Worm (Caenorhabditis elegans) whole organism, L4 larva: ENCODE results near the gene Y73B6BL.14.

Source experiments
- D1046.2 ChIP-seq: fragments of 200-800 bp; sonication (Bioruptor generic); IDR thresholded peaks from 2 replicates; pipeline ENCODE4 v1.3.6; 2022; ENCODE audit warnings: missing genetic modification characterization, missing compliant biosample characterization
- F26F4.8 ChIP-seq: fragments of 200-800 bp; sonication (Bioruptor generic); conservative IDR thresholded peaks from 2 replicates; pipeline ENCODE4 v1.3.6; 2022; ENCODE audit warnings: missing genetic modification characterization, missing compliant biosample characterization
- F37D6.2 ChIP-seq: sonication (generic microtip); optimal IDR thresholded peaks from 2 replicates; lab custom pipeline; 2016; ENCODE audit warnings: mild to moderate bottlenecking, missing genetic modification characterization, missing compliant biosample characterization
- F44E2.7 ChIP-seq: fragments of 200-800 bp; sonication (Bioruptor generic); IDR thresholded peaks from 2 replicates; pipeline ENCODE4 v2.1.2; 2022; ENCODE audit warnings: missing genetic modification characterization, missing compliant biosample characterization
- Y5F2A.4 ChIP-seq: fragments of 200-800 bp; sonication (Bioruptor generic); optimal IDR thresholded peaks from 2 replicates; lab custom pipeline; 2018; ENCODE audit warnings: mild to moderate bottlenecking, missing genetic modification characterization, missing compliant biosample characterization
- Y75B8A.6 ChIP-seq: fragments of 200-800 bp; sonication (Bioruptor generic); IDR thresholded peaks from 2 replicates; pipeline ENCODE4 v1.3.6; 2022; ENCODE audit warnings: missing genetic modification reagents, missing genetic modification characterization, missing compliant biosample characterization
- ZK337.2 ChIP-seq: fragments of 200-800 bp; sonication (Bioruptor generic); IDR thresholded peaks from 2 replicates; pipeline ENCODE4 v1.3.6; 2022; ENCODE audit warnings: missing genetic modification reagents, missing genetic modification characterization, missing compliant biosample characterization
- ZK546.5 ChIP-seq, 2 experiments: sonication (generic microtip); optimal IDR thresholded peaks; 2 replicates each; lab custom pipeline; 2017; ENCODE audit warnings: missing biosample characterization in 2 of 2, missing genetic modification characterization in 2 of 2
- attf-4 ChIP-seq: sonication (generic microtip); optimal IDR thresholded peaks from 3 replicates; lab custom pipeline; 2017; ENCODE audit warnings: missing biosample characterization, missing genetic modification characterization
- ceh-28 ChIP-seq: fragments of 150-350 bp; optimal IDR thresholded peaks from 2 replicates; lab custom pipeline; 2014; ENCODE audit warnings: missing biosample characterization, missing genetic modification reagents, missing genetic modification characterization
- ceh-44 ChIP-seq: fragments of 200-800 bp; sonication (Bioruptor generic); IDR thresholded peaks from 2 replicates; pipeline ENCODE4 v1.3.6; 2022; ENCODE audit warnings: missing genetic modification reagents, missing genetic modification characterization, missing compliant biosample characterization
- ctbp-1 ChIP-seq: fragments of 200-800 bp; sonication (Bioruptor generic); IDR thresholded peaks from 2 replicates; pipeline ENCODE4 v1.3.6; 2022; ENCODE audit warnings: missing genetic modification reagents, missing genetic modification characterization, missing compliant biosample characterization
- daf-16 ChIP-seq, 3 experiments: sonication (generic microtip); optimal IDR thresholded peaks; 2 replicates each; lab custom pipeline; 2016 to 2017; ENCODE audit warnings: missing genetic modification characterization in 3 of 3, missing genetic modification reagents in 3 of 3, mild to moderate bottlenecking in 2 of 3, missing compliant biosample characterization in 2 of 3, missing biosample characterization in 1 of 3, moderate library complexity in 1 of 3
- dmd-8 ChIP-seq: fragments of 200-800 bp; sonication (Bioruptor generic); IDR thresholded peaks from 2 replicates; pipeline ENCODE4 v1.3.6; 2022; ENCODE audit warnings: missing genetic modification characterization, missing compliant biosample characterization
- dpl-1 ChIP-seq: fragments of 150-350 bp; optimal IDR thresholded peaks from 2 replicates; lab custom pipeline; 2014; ENCODE audit warnings: missing biosample characterization, missing genetic modification reagents, missing genetic modification characterization
- duxl-1 ChIP-seq: sonication (generic microtip); optimal IDR thresholded peaks from 2 replicates; lab custom pipeline; 2016; ENCODE audit warnings: mild to moderate bottlenecking, missing genetic modification characterization, moderate library complexity, missing compliant biosample characterization; ENCODE audit not compliant: poor library complexity
- egl-27 ChIP-seq: sonication (generic microtip); optimal IDR thresholded peaks from 3 replicates; lab custom pipeline; 2017; ENCODE audit warnings: missing biosample characterization, missing genetic modification reagents, missing genetic modification characterization
- fos-1 ChIP-seq: fragments of 150-350 bp; optimal IDR thresholded peaks from 2 replicates; lab custom pipeline; 2014; ENCODE audit warnings: missing biosample characterization, missing genetic modification characterization
- hif-1 ChIP-seq, 2 experiments: sonication (generic microtip); optimal IDR thresholded peaks; 2 replicates each; lab custom pipeline; 2016 to 2017; ENCODE audit warnings: missing compliant biosample characterization in 2 of 2, missing genetic modification characterization in 2 of 2, missing genetic modification reagents in 2 of 2, missing genotype in 2 of 2, mild to moderate bottlenecking in 1 of 2
- hlh-30 ChIP-seq: sonication (generic microtip); optimal IDR thresholded peaks from 2 replicates; lab custom pipeline; 2017; ENCODE audit warnings: antibody characterized with exemption, mild to moderate bottlenecking, missing genetic modification characterization, missing compliant biosample characterization; ENCODE audit not compliant: insufficient read depth
- lin-38 ChIP-seq: fragments of 200-800 bp; sonication (Bioruptor generic); IDR thresholded peaks from 2 replicates; pipeline ENCODE4 v1.3.6; 2022; ENCODE audit warnings: missing genetic modification reagents, missing genetic modification characterization, missing compliant biosample characterization
- lin-39 ChIP-seq: fragments of 150-350 bp; optimal IDR thresholded peaks from 2 replicates; lab custom pipeline; 2014; ENCODE audit warnings: missing biosample characterization, missing genetic modification reagents, missing genetic modification characterization
- mdl-1 ChIP-seq, 2 experiments: fragments of 150-350 bp in 1 of 2; sonication (generic microtip) in 1 of 2; optimal IDR thresholded peaks; 2 replicates each; lab custom pipeline; 2014 to 2017; ENCODE audit warnings: missing biosample characterization in 2 of 2, missing genetic modification characterization in 2 of 2
- mdt-29 ChIP-seq: fragments of 200-800 bp; sonication (Bioruptor generic); IDR thresholded peaks from 2 replicates; pipeline ENCODE4 v1.3.6; 2022; ENCODE audit warnings: missing genetic modification reagents, missing genetic modification characterization, missing compliant biosample characterization
- mes-2 ChIP-seq: sonication (generic microtip); optimal IDR thresholded peaks from 2 replicates; lab custom pipeline; 2016; ENCODE audit warnings: missing genotype, mild to moderate bottlenecking, missing genetic modification characterization, missing compliant biosample characterization; ENCODE audit not compliant: poor library complexity, severe bottlenecking
- mxl-2 ChIP-seq: fragments of 200-800 bp; sonication (Bioruptor generic); conservative IDR thresholded peaks from 2 replicates; pipeline ENCODE4 v1.3.6; 2022; ENCODE audit warnings: missing genetic modification reagents, missing genetic modification characterization, missing compliant biosample characterization
- mxl-3 ChIP-seq: fragments of 200-800 bp; sonication (Bioruptor generic); optimal IDR thresholded peaks from 2 replicates; lab custom pipeline; 2018; ENCODE audit warnings: mild to moderate bottlenecking, missing genetic modification characterization, missing compliant biosample characterization
- nhr-102 ChIP-seq: sonication (generic microtip); optimal IDR thresholded peaks from 2 replicates; lab custom pipeline; 2016; ENCODE audit warnings: mild to moderate bottlenecking, missing genetic modification characterization, moderate library complexity, missing compliant biosample characterization
- nhr-111 ChIP-seq: fragments of 200-800 bp; sonication (Bioruptor generic); optimal IDR thresholded peaks from 2 replicates; lab custom pipeline; 2018; ENCODE audit warnings: mild to moderate bottlenecking, missing genetic modification characterization, missing compliant biosample characterization
- nhr-237 ChIP-seq: sonication (generic microtip); optimal IDR thresholded peaks from 2 replicates; lab custom pipeline; 2017; ENCODE audit warnings: missing biosample characterization, missing genetic modification characterization
- nhr-25 ChIP-seq: sonication (generic microtip); optimal IDR thresholded peaks from 2 replicates; lab custom pipeline; 2017; ENCODE audit warnings: missing genetic modification characterization, mild to moderate bottlenecking, missing compliant biosample characterization, antibody characterized with exemption, moderate library complexity, borderline replicate concordance; ENCODE audit not compliant: insufficient read depth
- nhr-28 ChIP-seq: fragments of 150-350 bp; optimal IDR thresholded peaks from 2 replicates; lab custom pipeline; 2014; ENCODE audit warnings: missing biosample characterization, missing genetic modification characterization
- nhr-6 ChIP-seq: fragments of 150-350 bp; optimal IDR thresholded peaks from 2 replicates; lab custom pipeline; 2014; ENCODE audit warnings: missing biosample characterization, missing genetic modification characterization
- pha-4 ChIP-seq, 2 experiments: fragments of 150-350 bp in 1 of 2; fragments of 200-800 bp in 1 of 2; sonication (Bioruptor generic) in 1 of 2; IDR thresholded peaks in 1 of 2; optimal IDR thresholded peaks in 1 of 2; 2 replicates each; pipeline versions ENCODE4 v1.3.6 to Lab custom; 2014 to 2022; ENCODE audit warnings: missing genetic modification characterization in 2 of 2, missing genetic modification reagents in 2 of 2, missing biosample characterization in 1 of 2, missing compliant biosample characterization in 1 of 2
- php-3 ChIP-seq: fragments of 200-800 bp; sonication (Bioruptor generic); IDR thresholded peaks from 2 replicates; pipeline ENCODE4 v1.3.6; 2022; ENCODE audit warnings: missing genetic modification reagents, missing genetic modification characterization, missing compliant biosample characterization
- pqm-1 ChIP-seq: sonication (generic microtip); optimal IDR thresholded peaks from 2 replicates; lab custom pipeline; 2017; ENCODE audit warnings: missing biosample characterization, missing genetic modification characterization
- snpc-1.2 ChIP-seq: fragments of 200-800 bp; sonication (Bioruptor generic); IDR thresholded peaks from 2 replicates; pipeline ENCODE4 v1.3.6; 2022; ENCODE audit warnings: missing genetic modification reagents, missing genetic modification characterization, missing compliant biosample characterization
- snpc-4 ChIP-seq: fragments of 150-350 bp; optimal IDR thresholded peaks from 2 replicates; lab custom pipeline; 2014; ENCODE audit warnings: missing biosample characterization, missing genetic modification characterization
- tag-97 ChIP-seq: fragments of 200-800 bp; sonication (Bioruptor generic); IDR thresholded peaks from 2 replicates; pipeline ENCODE4 v1.3.6; 2022; ENCODE audit warnings: missing genetic modification characterization, missing compliant biosample characterization
- unc-130 ChIP-seq: sonication (generic microtip); optimal IDR thresholded peaks from 2 replicates; lab custom pipeline; 2016; ENCODE audit warnings: missing genetic modification reagents, missing genetic modification characterization, missing compliant biosample characterization
- unc-39 ChIP-seq: sonication (generic microtip); optimal IDR thresholded peaks from 2 replicates; lab custom pipeline; 2017; ENCODE audit warnings: missing biosample characterization, missing genetic modification characterization
- vab-7 ChIP-seq: fragments of 200-800 bp; sonication (Bioruptor generic); IDR thresholded peaks from 2 replicates; pipeline ENCODE4 v1.3.6; 2022; ENCODE audit warnings: missing genetic modification reagents, missing genetic modification characterization, missing compliant biosample characterization
- zag-1 ChIP-seq: fragments of 150-350 bp; optimal IDR thresholded peaks from 2 replicates; lab custom pipeline; 2014; ENCODE audit warnings: missing biosample characterization, missing genetic modification characterization
- zfp-2 ChIP-seq: sonication (generic microtip); optimal IDR thresholded peaks from 2 replicates; lab custom pipeline; 2016; ENCODE audit warnings: mild to moderate bottlenecking, missing genetic modification characterization, missing compliant biosample characterization
- zip-11 ChIP-seq: fragments of 200-800 bp; sonication (Bioruptor generic); IDR thresholded peaks from 2 replicates; pipeline ENCODE4 v1.3.6; 2022; ENCODE audit warnings: missing genetic modification characterization, missing compliant biosample characterization
- zip-2 ChIP-seq: fragments of 150-350 bp; optimal IDR thresholded peaks from 2 replicates; lab custom pipeline; 2014; ENCODE audit warnings: missing biosample characterization, missing genetic modification characterization
- ztf-11 ChIP-seq: fragments of 150-350 bp; optimal IDR thresholded peaks from 2 replicates; lab custom pipeline; 2014; ENCODE audit warnings: missing biosample characterization, missing genetic modification characterization

The Y73B6BL.14 gene

ce11 chrIV:6325772-6326171 is 17.0 kb downstream of the Y73B6BL.14 start (continued):
- no peak for TF ChIP-seq zfp-2
- TF ChIP-seq snpc-1.2 (GFP tag; lab: Robert Waterston, UW), result peak; percentile 77
- TF ChIP-seq duxl-1 (tag; lab: Kevin White, UChicago), result no peak
- no peak for TF ChIP-seq dpl-1 (GFP tag; lab: Kevin White, UChicago)
- TF ChIP-seq F37D6.2 (tag; lab: Kevin White, UChicago), result no peak
- no peak for TF ChIP-seq snpc-4 (tag; lab: Kevin White, UChicago)
- no peak for TF ChIP-seq nhr-237 (tag; lab: Kevin White, UChicago)
- TF ChIP-seq lin-38 (GFP tag; lab: Robert Waterston, UW), result peak; percentile 64
- no peak for TF ChIP-seq unc-39
- TF ChIP-seq fos-1, result no peak
- peak; percentile 18; the same call in 1 of the 2 replicates for TF ChIP-seq pha-4 (GFP tag; IDR thresholded peaks at IDR 0.05; lab: Robert Waterston, UW)
- TF ChIP-seq pha-4 (tag; optimal IDR thresholded peaks at IDR 0.05; lab: Kevin White, UChicago), result no peak
- no peak for TF ChIP-seq hif-1 (tag; optimal IDR thresholded peaks at IDR 0.05; lab: Kevin White, UChicago)
- TF ChIP-seq nhr-25 (tag; lab: Kevin White, UChicago), result no peak
- TF ChIP-seq mxl-3 (GFP tag; lab: Kevin White, UChicago), result no peak
- no peak for TF ChIP-seq Y75B8A.6
- TF ChIP-seq pqm-1 (tag; lab: Kevin White, UChicago), result no peak

ce11 chrIV:6323654-6324224 is 19.0 kb downstream of the Y73B6BL.14 start, which contains the start of gene sqd-1:
TSS of gene sqd-1 (plus strand) at chrIV:6324174.
- TF ChIP-seq snpc-4 (tag; lab: Kevin White, UChicago), result peak; percentile 49
- TF ChIP-seq php-3 (GFP tag; lab: Robert Waterston, UW), result peak; percentile 76; the same call in 1 of the 2 replicates
- peak; percentile 76 for TF ChIP-seq nhr-28 (tag; lab: Kevin White, UChicago)
- TF ChIP-seq tag-97 (GFP tag; lab: Robert Waterston, UW), result no peak
- peak; percentile 92 for TF ChIP-seq hlh-30 (tag; lab: Kevin White, UChicago)
- TF ChIP-seq zip-2 (tag; lab: Kevin White, UChicago), result peak; percentile 53
- TF ChIP-seq zip-11 (GFP tag; lab: Robert Waterston, UW), result no peak
- no peak for TF ChIP-seq mxl-2
- TF ChIP-seq dmd-8 (GFP tag; lab: Robert Waterston, UW), result peak; percentile 53; the same call in 1 of the 2 replicates
- no peak for TF ChIP-seq nhr-237 (tag; lab: Kevin White, UChicago)
- peak; percentile 86 for TF ChIP-seq unc-130 (GFP tag; lab: Kevin White, UChicago)
- TF ChIP-seq nhr-6 (tag; lab: Kevin White, UChicago), result peak; percentile 93
- TF ChIP-seq ZK546.5 (tag; optimal IDR thresholded peaks at IDR 0.05; lab: Kevin White, UChicago), result peak; percentile 100
- TF ChIP-seq attf-4 (tag; lab: Kevin White, UChicago), result no peak
- peak; percentile 60 to 94 for TF ChIP-seq daf-16 (GFP tag; optimal IDR thresholded peaks at IDR 0.05; lab: Kevin White, UChicago)
- TF ChIP-seq daf-16 (tag; optimal IDR thresholded peaks at IDR 0.05; lab: Kevin White, UChicago), result peak; percentile 87
- peak; percentile 68; the same call in 1 of the 2 replicates for TF ChIP-seq D1046.2 (GFP tag; lab: Robert Waterston, UW)
- no peak for TF ChIP-seq F26F4.8
- peak; percentile 72 for TF ChIP-seq Y5F2A.4 (GFP tag; lab: Kevin White, UChicago)
- peak; percentile 84; the same call in 1 of the 2 replicates for TF ChIP-seq ceh-44 (GFP tag; lab: Robert Waterston, UW)
- peak; percentile 90 for TF ChIP-seq vab-7 (GFP tag; lab: Robert Waterston, UW)
- peak; percentile 97 for TF ChIP-seq mes-2
- TF ChIP-seq zag-1, result peak; percentile 0
- TF ChIP-seq nhr-111 (GFP tag; lab: Kevin White, UChicago), result peak; percentile 64
- 0 out of 2 replicates have a peak, but pooled peaks have one; percentile 49 for TF ChIP-seq ZK337.2 (GFP tag; lab: Robert Waterston, UW)
- TF ChIP-seq lin-39 (tag; lab: Kevin White, UChicago), result no peak
- TF ChIP-seq nhr-102 (tag; lab: Kevin White, UChicago), result peak; percentile 94
- TF ChIP-seq ceh-28 (tag; lab: Kevin White, UChicago), result no peak
- peak; percentile 92 for TF ChIP-seq pha-4 (GFP tag; IDR thresholded peaks at IDR 0.05; lab: Robert Waterston, UW)
- TF ChIP-seq pha-4 (tag; optimal IDR thresholded peaks at IDR 0.05; lab: Kevin White, UChicago), result no peak
- no peak for TF ChIP-seq F44E2.7 (GFP tag; lab: Robert Waterston, UW)
- TF ChIP-seq mdt-29, result peak; percentile 93
- TF ChIP-seq ctbp-1 (GFP tag; lab: Robert Waterston, UW), result peak; percentile 87
- TF ChIP-seq mdl-1 (tag; optimal IDR thresholded peaks at IDR 0.05; lab: Kevin White, UChicago), result peak; percentile 53 to 61
- peak; percentile 89 for TF ChIP-seq F37D6.2 (tag; lab: Kevin White, UChicago)
- TF ChIP-seq ztf-11 (tag; lab: Kevin White, UChicago), result peak; percentile 7
- no peak for TF ChIP-seq egl-27 (tag; lab: Kevin White, UChicago)
